Fruit fly (Drosophila melanogaster) whole organism, wandering third instar larva: ENCODE data around the gene slp2.

ENCODE experiments used
- Abd-B ChIP-seq: fragments of >200 bp; optimal IDR thresholded peaks from 2 replicates; lab custom pipeline; 2017; ENCODE audit warnings: missing biosample characterization, missing genetic modification characterization
- CG32264 ChIP-seq: fragments of 200-800 bp; sonication (Bioruptor generic); optimal IDR thresholded peaks from 2 replicates; lab custom pipeline; 2016; ENCODE audit warnings: missing biosample characterization, missing genetic modification characterization
- CG9705 ChIP-seq: fragments of 200-800 bp; sonication (Bioruptor generic); optimal IDR thresholded peaks from 2 replicates; lab custom pipeline; 2018; ENCODE audit warnings: missing biosample characterization, mild to moderate bottlenecking, missing genetic modification characterization
- CrebA ChIP-seq: fragments of 200-800 bp; sonication (Bioruptor generic); optimal IDR thresholded peaks from 2 replicates; lab custom pipeline; 2016; ENCODE audit warnings: missing biosample characterization, mild to moderate bottlenecking, missing genetic modification characterization, borderline replicate concordance
- Dfd ChIP-seq: fragments of >200 bp; optimal IDR thresholded peaks from 2 replicates; lab custom pipeline; 2017; ENCODE audit warnings: missing biosample characterization, missing genetic modification characterization
- Dif ChIP-seq: fragments of 200-275, 200-300 bp; sonication (Bioruptor generic); optimal IDR thresholded peaks from 2 replicates; lab custom pipeline; 2018; ENCODE audit warnings: missing biosample characterization, missing genetic modification characterization; ENCODE audit not compliant: partially characterized antibody
- GATAd ChIP-seq: sonication (Bioruptor generic); optimal IDR thresholded peaks from 2 replicates; lab custom pipeline; 2016; ENCODE audit warnings: missing biosample characterization, missing genetic modification characterization
- HLH106 ChIP-seq: fragments of 200-800 bp; optimal IDR thresholded peaks from 3 replicates; lab custom pipeline; 2019; ENCODE audit warnings: missing biosample characterization, mild to moderate bottlenecking, missing genetic modification characterization, moderate library complexity
- Hnf4 ChIP-seq: fragments of 200-800 bp; sonication (Bioruptor generic); optimal IDR thresholded peaks from 2 replicates; lab custom pipeline; 2016; ENCODE audit warnings: missing biosample characterization, mild to moderate bottlenecking, missing genetic modification characterization
- Hr78 ChIP-seq: fragments of >200 bp; optimal IDR thresholded peaks from 2 replicates; lab custom pipeline; 2017; ENCODE audit warnings: missing biosample characterization, missing genetic modification characterization
- Hr83 ChIP-seq: fragments of 200-300 bp; sonication (Bioruptor generic); optimal IDR thresholded peaks from 2 replicates; lab custom pipeline; 2016; ENCODE audit warnings: missing biosample characterization, mild to moderate bottlenecking, missing genetic modification characterization, moderate library complexity; ENCODE audit not compliant: poor library complexity, severe bottlenecking
- Jra ChIP-seq: sonication (Bioruptor generic); optimal IDR thresholded peaks from 2 replicates; lab custom pipeline; 2016; ENCODE audit warnings: missing biosample characterization, missing genetic modification characterization
- Mio ChIP-seq: sonication (Bioruptor generic); optimal IDR thresholded peaks from 2 replicates; lab custom pipeline; 2016; ENCODE audit warnings: missing biosample characterization, missing genetic modification characterization
- Myc ChIP-seq: fragments of >200 bp; optimal IDR thresholded peaks from 2 replicates; lab custom pipeline; 2017
- N ChIP-seq: fragments of >200 bp; optimal IDR thresholded peaks from 2 replicates; lab custom pipeline; 2018; ENCODE audit warnings: missing biosample characterization, missing external identifiers, missing genetic modification characterization
- OdsH ChIP-seq: fragments of 200-800 bp; sonication (Bioruptor generic); optimal IDR thresholded peaks from 2 replicates; lab custom pipeline; 2016; ENCODE audit warnings: missing biosample characterization, mild to moderate bottlenecking, missing genetic modification characterization
- Rel ChIP-seq, 2 experiments: fragments of 200-800 bp; sonication (Bioruptor generic) in 1 of 2; optimal IDR thresholded peaks; 2 replicates in 1 of 2; 3 replicates in 1 of 2; lab custom pipeline; 2016 to 2019; ENCODE audit warnings: mild to moderate bottlenecking in 2 of 2, missing biosample characterization in 2 of 2, missing genetic modification characterization in 2 of 2, moderate library complexity in 1 of 2
- Sp1 ChIP-seq: fragments of 200-800 bp; sonication (Bioruptor generic); optimal IDR thresholded peaks from 3 replicates; lab custom pipeline; 2019; ENCODE audit warnings: missing biosample characterization, mild to moderate bottlenecking, missing genetic modification characterization, moderate library complexity
- Vsx2 ChIP-seq: fragments of 200-300, 225-300 bp; sonication (Bioruptor generic); optimal IDR thresholded peaks from 2 replicates; lab custom pipeline; 2018; ENCODE audit warnings: missing biosample characterization, missing genetic modification characterization; ENCODE audit not compliant: partially characterized antibody
- br ChIP-seq: fragments of 200-800 bp; sonication (Bioruptor generic); optimal IDR thresholded peaks from 2 replicates; lab custom pipeline; 2016; ENCODE audit warnings: missing biosample characterization, missing genetic modification characterization
- brk ChIP-seq: fragments of 200-800 bp; sonication (Bioruptor generic); optimal IDR thresholded peaks from 2 replicates; lab custom pipeline; 2016; ENCODE audit warnings: missing biosample characterization, mild to moderate bottlenecking, missing genetic modification characterization
- dl ChIP-seq, 2 experiments: fragments of 175-275, 200-275 bp in 1 of 2; fragments of 200-275 bp in 1 of 2; sonication (Bioruptor generic); optimal IDR thresholded peaks; lab custom pipeline; 2018; ENCODE audit warnings: mild to moderate bottlenecking in 2 of 2, missing biosample characterization in 2 of 2, missing genetic modification characterization in 2 of 2, moderate library complexity in 2 of 2; ENCODE audit not compliant: partially characterized antibody in 2 of 2, insufficient read depth in 1 of 2
- dmrt93B ChIP-seq: fragments of 200-800 bp; sonication (Bioruptor generic); optimal IDR thresholded peaks from 2 replicates; lab custom pipeline; 2018; ENCODE audit warnings: missing biosample characterization, mild to moderate bottlenecking, missing genetic modification characterization
- dsf ChIP-seq: sonication (Bioruptor generic); optimal IDR thresholded peaks from 2 replicates; lab custom pipeline; 2016; ENCODE audit warnings: missing biosample characterization, missing genetic modification characterization, borderline replicate concordance
- ey ChIP-seq: fragments of 200-800 bp; sonication (Bioruptor generic); optimal IDR thresholded peaks from 2 replicates; lab custom pipeline; 2016; ENCODE audit warnings: missing biosample characterization, missing genetic modification characterization
- foxo ChIP-seq, 2 experiments: fragments of 200-800 bp; sonication (Bioruptor generic); optimal IDR thresholded peaks; 2 replicates in 1 of 2; 3 replicates in 1 of 2; lab custom pipeline; 2016 to 2017; ENCODE audit warnings: missing biosample characterization in 2 of 2, missing genetic modification characterization in 2 of 2
- fru ChIP-seq: fragments of 200-800 bp; sonication (Bioruptor generic); optimal IDR thresholded peaks from 3 replicates; lab custom pipeline; 2016; ENCODE audit warnings: missing biosample characterization, mild to moderate bottlenecking, missing genetic modification characterization
- h ChIP-seq: fragments of 200-800 bp; sonication (Bioruptor generic); optimal IDR thresholded peaks from 3 replicates; lab custom pipeline; 2016; ENCODE audit warnings: missing biosample characterization, mild to moderate bottlenecking, missing genetic modification characterization
- jim ChIP-seq: fragments of 175-275, 200-325 bp; sonication (Bioruptor generic); optimal IDR thresholded peaks from 2 replicates; lab custom pipeline; 2016; ENCODE audit warnings: missing biosample characterization, mild to moderate bottlenecking, missing genetic modification characterization
- lola ChIP-seq: fragments of >200 bp; optimal IDR thresholded peaks from 2 replicates; lab custom pipeline; 2017; ENCODE audit warnings: missing biosample characterization, missing genetic modification characterization
- pan ChIP-seq: fragments of >200 bp; optimal IDR thresholded peaks from 2 replicates; lab custom pipeline; 2017
- psq ChIP-seq: fragments of 200-800 bp; sonication (Bioruptor generic); optimal IDR thresholded peaks from 3 replicates; lab custom pipeline; 2017; ENCODE audit warnings: missing biosample characterization, mild to moderate bottlenecking, missing genetic modification characterization, moderate library complexity
- rgr ChIP-seq: fragments of 200-800 bp; sonication (Bioruptor generic); optimal IDR thresholded peaks from 3 replicates; lab custom pipeline; 2016; ENCODE audit warnings: missing biosample characterization, mild to moderate bottlenecking, missing genetic modification characterization
- sage ChIP-seq: fragments of 200-800 bp; sonication (Bioruptor generic); optimal IDR thresholded peaks from 2 replicates; lab custom pipeline; 2016; ENCODE audit warnings: missing biosample characterization, mild to moderate bottlenecking, missing genetic modification characterization
- sv ChIP-seq: fragments of 200-800 bp; sonication (Bioruptor generic); optimal IDR thresholded peaks from 3 replicates; lab custom pipeline; 2016; ENCODE audit warnings: missing biosample characterization, missing genetic modification characterization
- tai ChIP-seq: sonication (Bioruptor generic); optimal IDR thresholded peaks from 2 replicates; lab custom pipeline; 2016; ENCODE audit warnings: missing biosample characterization, missing genetic modification characterization
- usp ChIP-seq: fragments of >200 bp; optimal IDR thresholded peaks from 2 replicates; lab custom pipeline; 2017; ENCODE audit warnings: missing biosample characterization, missing genetic modification characterization
- woc ChIP-seq: sonication (Bioruptor generic); optimal IDR thresholded peaks from 2 replicates; lab custom pipeline; 2016; ENCODE audit warnings: missing biosample characterization, mild to moderate bottlenecking, missing genetic modification characterization

The slp2 gene

dm6 chr2L:3791629-3792028 is 45.0 kb upstream of the slp2 start:
- no peak for TF ChIP-seq usp (GFP tag; lab: Kevin White, UChicago)
- TF ChIP-seq Jra (GFP tag; lab: Kevin White, UChicago) = peak; percentile 39

- TF ChIP-seq OdsH (GFP tag; lab: Kevin White, UChicago) = peak; percentile 78
- TF ChIP-seq Rel (GFP tag; optimal IDR thresholded peaks at IDR 0.05; lab: Kevin White, UChicago) = no peak
- TF ChIP-seq Rel (tag; optimal IDR thresholded peaks at IDR 0.05; lab: Kevin White, UChicago) = peak; percentile 94
- TF ChIP-seq CG32264 = no peak
- TF ChIP-seq HLH106 (tag; lab: Kevin White, UChicago) = peak; percentile 71
- TF ChIP-seq CG9705 (GFP tag; lab: Kevin White, UChicago) = peak; percentile 46
- TF ChIP-seq woc = peak; percentile 89
- TF ChIP-seq jim (GFP tag; lab: Kevin White, UChicago) = no peak
- TF ChIP-seq Sp1 (GFP tag; lab: Kevin White, UChicago) = peak; percentile 82
- TF ChIP-seq Mio (GFP tag; lab: Kevin White, UChicago) = no peak
- no peak for TF ChIP-seq rgr (GFP tag; lab: Kevin White, UChicago)
- peak; percentile 25 for TF ChIP-seq Hr83 (GFP tag; lab: Kevin White, UChicago)
- no peak for TF ChIP-seq br (GFP tag; lab: Kevin White, UChicago)
- no peak for TF ChIP-seq sv (GFP tag; lab: Kevin White, UChicago)
- TF ChIP-seq Dfd (GFP tag; lab: Kevin White, UChicago) = no peak
- TF ChIP-seq usp (GFP tag; lab: Kevin White, UChicago) = no peak
- TF ChIP-seq pan (lab: Kevin White, UChicago) = no peak
- TF ChIP-seq Jra (GFP tag; lab: Kevin White, UChicago) = no peak
- TF ChIP-seq brk (GFP tag; lab: Kevin White, UChicago) = no peak
- TF ChIP-seq sage (GFP tag; lab: Kevin White, UChicago) = peak; percentile 51
- TF ChIP-seq foxo (GFP tag; optimal IDR thresholded peaks at IDR 0.05; lab: Kevin White, UChicago) = no peak
- no peak for TF ChIP-seq Dif (GFP tag; lab: Kevin White, UChicago)
- TF ChIP-seq GATAd (GFP tag; lab: Kevin White, UChicago) = peak; percentile 38
- no peak for TF ChIP-seq Abd-B (GFP tag; lab: Kevin White, UChicago)
- peak; percentile 35 for TF ChIP-seq psq (GFP tag; lab: Kevin White, UChicago)
- TF ChIP-seq dmrt93B (GFP tag; lab: Kevin White, UChicago) = no peak
- TF ChIP-seq Vsx2 (GFP tag; lab: Kevin White, UChicago) = no peak
- TF ChIP-seq ey (GFP tag; lab: Kevin White, UChicago) = peak; percentile 65
- TF ChIP-seq dl (GFP tag; optimal IDR thresholded peaks at IDR 0.05; lab: Kevin White, UChicago; ENCODE audit: insufficient read depth in 1 of 2, partially characterized antibody in 2 of 2) = no peak
- TF ChIP-seq fru = peak; percentile 4
- TF ChIP-seq N (GFP tag; lab: Kevin White, UChicago) = no peak
- no peak for TF ChIP-seq lola (GFP tag; lab: Kevin White, UChicago)
- peak; percentile 98 for TF ChIP-seq Myc (lab: Kevin White, UChicago)
- TF ChIP-seq Hnf4 = peak; percentile 69
- peak; percentile 79 for TF ChIP-seq h (GFP tag; lab: Kevin White, UChicago)
- no peak for TF ChIP-seq tai (GFP tag; lab: Kevin White, UChicago)
- no peak for TF ChIP-seq Hr78 (GFP tag; lab: Kevin White, UChicago)
- no peak for TF ChIP-seq CrebA (GFP tag; lab: Kevin White, UChicago)
- TF ChIP-seq dsf (GFP tag; lab: Kevin White, UChicago) = peak; percentile 16
Observed at dm6 chr2L:3802818-3803456, 33.7 kb upstream of the slp2 start.
